Worm (Caenorhabditis elegans) whole organism, L4/young adult: ENCODE results near the gene str-253.

Experiments used
- W03F9.2 ChIP-seq: fragments of 150-350 bp; optimal IDR thresholded peaks from 2 replicates; lab custom pipeline; 2014; ENCODE audit warnings: missing biosample characterization, missing genetic modification characterization
- dao-5 ChIP-seq: sonication (generic microtip); optimal IDR thresholded peaks from 2 replicates; lab custom pipeline; 2016; ENCODE audit warnings: missing genotype, missing genetic modification characterization, moderate library complexity, missing compliant biosample characterization
- him-1 ChIP-seq: sonication (generic microtip); optimal IDR thresholded peaks from 2 replicates; lab custom pipeline; 2016; ENCODE audit warnings: missing genotype, missing genetic modification reagents, missing genetic modification characterization, missing compliant biosample characterization

DNA sequence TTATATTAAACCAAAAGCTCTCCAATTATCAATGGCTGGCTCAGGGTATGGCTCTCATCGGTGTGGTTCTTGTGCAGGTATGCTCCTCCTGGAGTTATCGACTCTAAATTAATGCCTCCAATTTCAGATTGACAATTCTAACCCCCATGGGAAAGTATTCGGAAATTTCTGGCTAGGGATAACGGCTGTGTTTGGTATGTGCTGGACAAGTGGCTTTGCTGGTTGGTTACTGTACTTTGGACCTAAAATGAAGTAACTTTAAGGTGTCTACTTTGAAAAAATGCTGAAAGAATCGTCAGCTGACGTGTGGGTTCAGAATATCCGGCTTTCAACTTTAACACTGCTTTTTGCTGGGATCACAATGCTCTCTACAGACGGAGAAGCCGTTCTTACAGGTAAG lies 37.5 kb downstream of the str-253 start:
- TF ChIP-seq him-1 (no peak), dao-5 (tag; lab: Kevin White, UChicago) (no peak), W03F9.2 (tag; lab: Kevin White, UChicago) (no peak)
